Fruit fly (Drosophila melanogaster): ENCODE data around the gene Kebab.

Kebab gene

DNA sequence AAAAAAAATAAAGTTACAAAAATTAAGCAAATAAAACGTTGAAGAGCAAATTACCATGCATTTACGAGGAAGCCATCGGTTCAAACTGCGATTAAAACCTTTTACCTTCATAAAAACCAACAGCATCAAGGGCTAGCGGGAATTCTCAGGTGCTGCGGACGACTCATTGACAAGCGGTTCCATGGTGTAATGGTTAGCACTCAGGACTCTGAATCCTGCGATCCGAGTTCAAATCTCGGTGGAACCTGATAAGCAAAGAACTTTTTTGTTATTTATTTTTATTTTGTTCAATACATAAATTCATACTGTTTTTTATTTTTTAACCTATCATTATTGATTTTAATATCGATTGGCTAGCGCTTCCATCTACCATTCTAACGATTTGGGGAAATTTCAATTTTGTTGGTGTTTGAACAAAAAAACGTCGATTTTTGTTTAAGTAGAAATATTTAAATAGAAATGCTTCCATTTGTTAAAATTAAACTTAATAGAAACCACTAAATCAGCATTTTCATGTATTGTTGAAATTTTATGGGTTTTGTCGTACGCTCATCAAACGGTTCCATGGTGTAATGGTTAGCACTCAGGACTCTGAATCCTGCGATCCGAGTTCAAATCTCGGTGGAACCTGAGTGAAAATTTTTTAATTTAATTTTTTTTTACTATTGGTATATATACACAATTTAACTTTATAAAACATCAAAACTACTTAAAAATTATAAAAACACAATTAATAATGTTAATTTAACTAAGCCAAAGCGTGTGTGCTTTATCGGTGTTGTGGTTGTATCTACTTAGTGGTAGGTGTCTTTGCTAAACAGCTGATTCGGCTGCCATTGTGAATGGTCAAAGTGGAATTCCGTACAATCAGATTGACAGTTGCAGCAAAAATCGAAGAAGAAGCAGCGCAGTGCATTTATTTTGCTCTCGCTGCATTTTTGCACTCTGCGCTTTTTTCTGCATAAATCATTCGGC, 36.0 kb upstream of the Kebab start, which contains the start of gene CG4238 (continued):
- TF ChIP-seq CG14860 (GFP tag; IDR thresholded peaks at IDR 0.05; ENCODE audit: partially characterized antibody) = peak; percentile 59
- TF ChIP-seq CG32767 (GFP tag; IDR thresholded peaks at IDR 0.05) = peak; percentile 40; the same call in 1 of the 2 replicates
- no peak for TF ChIP-seq CG7839 (tag; optimal IDR thresholded peaks at IDR 0.05)
- TF ChIP-seq aop (GFP tag; IDR thresholded peaks at IDR 0.05) = no peak
- TF ChIP-seq HmgD (GFP tag; optimal IDR thresholded peaks at IDR 0.05) = no peak
- TF ChIP-seq Elba2 (GFP tag; optimal IDR thresholded peaks at IDR 0.05) = peak; percentile 79
- no peak for TF ChIP-seq luna (GFP tag; optimal IDR thresholded peaks at IDR 0.05)
- no peak for TF ChIP-seq dimm (GFP tag; IDR thresholded peaks at IDR 0.05)
- no peak for TF ChIP-seq Hey (tag; optimal IDR thresholded peaks at IDR 0.05)
- TF ChIP-seq tll (GFP tag; optimal IDR thresholded peaks at IDR 0.05) = peak in 1 of 2 experiments; percentile 52
- TF ChIP-seq Stat92E (GFP tag; optimal IDR thresholded peaks at IDR 0.05) = peak in 1 of 3 experiments; percentile 26
- TF ChIP-seq zfh2 (GFP tag; optimal IDR thresholded peaks at IDR 0.05) = no peak
- TF ChIP-seq B-H1 (GFP tag; IDR thresholded peaks at IDR 0.05) = no peak
- no peak for TF ChIP-seq wdn (GFP tag; IDR thresholded peaks at IDR 0.05)
- TF ChIP-seq Ada2b (GFP tag; IDR thresholded peaks at IDR 0.05) = no peak
- TF ChIP-seq Poxn (GFP tag; IDR thresholded peaks at IDR 0.05) = no peak
- no peak for TF ChIP-seq CG2875 (GFP tag; optimal IDR thresholded peaks at IDR 0.05)
- TF ChIP-seq nerfin-1 (tag; optimal IDR thresholded peaks at IDR 0.05) = peak; percentile 57
- no peak for TF ChIP-seq corto (GFP tag; optimal IDR thresholded peaks at IDR 0.05)
- no peak for TF ChIP-seq CG34422 (GFP tag; IDR thresholded peaks at IDR 0.05)
- no peak for TF ChIP-seq cg (GFP tag; optimal IDR thresholded peaks at IDR 0.05)
- no peak for TF ChIP-seq CG1529 (GFP tag; optimal IDR thresholded peaks at IDR 0.05)
- no peak for TF ChIP-seq CG3847 (GFP tag; IDR thresholded peaks at IDR 0.05)
- no peak for TF ChIP-seq HLHmδ (GFP tag; optimal IDR thresholded peaks at IDR 0.05)
- no peak for TF ChIP-seq CG6813 (GFP tag; optimal IDR thresholded peaks at IDR 0.05)
- TF ChIP-seq CG5953 (GFP tag; IDR thresholded peaks at IDR 0.05) = no peak
- no peak for TF ChIP-seq CG10431 (GFP tag; optimal IDR thresholded peaks at IDR 0.05)
- no peak for TF ChIP-seq sc (optimal IDR thresholded peaks at IDR 0.05)
- no peak for TF ChIP-seq sc (GFP tag; optimal IDR thresholded peaks at IDR 0.05)
- TF ChIP-seq CG17385 (GFP tag; optimal IDR thresholded peaks at IDR 0.05) = peak; percentile 95
- TF ChIP-seq CG12219 (GFP tag; optimal IDR thresholded peaks at IDR 0.05) = no peak
- TF ChIP-seq CG10543 (GFP tag; optimal IDR thresholded peaks at IDR 0.05) = no peak
- peak; percentile 23; the same call in 1 of the 2 replicates for TF ChIP-seq hbn (GFP tag; IDR thresholded peaks at IDR 0.05; ENCODE audit: partially characterized antibody)
- no peak for TF ChIP-seq salm (tag; optimal IDR thresholded peaks at IDR 0.05)
- TF ChIP-seq CG5245 (GFP tag; optimal IDR thresholded peaks at IDR 0.05) = no peak
- TF ChIP-seq zen2 (GFP tag; IDR thresholded peaks at IDR 0.05; ENCODE audit: partially characterized antibody) = no peak
- no peak for TF ChIP-seq Nf-YA (GFP tag; IDR thresholded peaks at IDR 0.05)
- no peak for TF ChIP-seq Hmr (GFP tag; optimal IDR thresholded peaks at IDR 0.05)
- TF ChIP-seq CG15073 (GFP tag; optimal IDR thresholded peaks at IDR 0.05) = no peak
- no peak for TF ChIP-seq CG4707 (GFP tag; optimal IDR thresholded peaks at IDR 0.05)
- TF ChIP-seq stc (GFP tag; IDR thresholded peaks at IDR 0.05) = no peak
- TF ChIP-seq CG8944 (GFP tag; optimal IDR thresholded peaks at IDR 0.05) = no peak
- peak; percentile 52 for TF ChIP-seq nerfin-2 (GFP tag; IDR thresholded peaks at IDR 0.05; ENCODE audit: partially characterized antibody)
- TF ChIP-seq phol (tag; optimal IDR thresholded peaks at IDR 0.05) = peak; percentile 76
- TF ChIP-seq slou (GFP tag; optimal IDR thresholded peaks at IDR 0.05) = no peak
- TF ChIP-seq Sox100B (GFP tag; optimal IDR thresholded peaks at IDR 0.05) = no peak
- peak; percentile 24 for TF ChIP-seq Myb (GFP tag; optimal IDR thresholded peaks at IDR 0.05)
- TF ChIP-seq ken (GFP tag; IDR thresholded peaks at IDR 0.05) = no peak

All from whole organism, embryonic.